Worm (Caenorhabditis elegans) whole organism, L4/young adult: Measurements from ENCODE around the gene C54F6.17.

Experiments used
- W03F9.2 ChIP-seq: fragments of 150-350 bp; optimal IDR thresholded peaks from 2 replicates; lab custom pipeline; 2014; ENCODE audit warnings: missing biosample characterization, missing genetic modification characterization
- dao-5 ChIP-seq: sonication (generic microtip); optimal IDR thresholded peaks from 2 replicates; lab custom pipeline; 2016; ENCODE audit warnings: missing genotype, missing genetic modification characterization, moderate library complexity, missing compliant biosample characterization

DNA sequence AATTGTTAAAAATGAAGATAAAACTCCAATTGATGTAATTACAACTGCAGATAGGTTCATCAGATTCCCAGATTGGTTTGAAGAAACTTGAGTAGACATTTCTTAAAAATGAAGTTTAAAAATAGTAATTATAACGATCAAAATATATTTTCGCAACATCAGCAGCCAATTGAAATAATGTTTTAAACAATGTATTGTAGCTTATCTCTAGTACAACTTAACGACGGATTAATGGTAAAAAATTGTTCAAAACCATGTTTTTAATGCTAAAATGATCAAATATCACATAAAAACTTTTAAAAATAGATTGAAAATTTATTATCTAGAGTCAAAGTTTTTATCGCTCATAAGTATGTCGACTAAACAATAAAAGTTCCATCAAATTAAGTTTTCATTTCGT is 32.1 kb upstream of the C54F6.17 start, which contains the start of gene srbc-11:
- TF ChIP-seq W03F9.2 (tag; lab: Kevin White, UChicago) (no peak), dao-5 (tag; lab: Kevin White, UChicago) (no peak)
